Worm (Caenorhabditis elegans) whole organism, L4 larva: ENCODE data around the gene T06D8.10.

ENCODE experiments used
- ceh-28 ChIP-seq: fragments of 150-350 bp; optimal IDR thresholded peaks from 2 replicates; lab custom pipeline; 2014; ENCODE audit warnings: missing biosample characterization, missing genetic modification reagents, missing genetic modification characterization
- fkh-10 ChIP-seq: fragments of 150-350 bp; optimal IDR thresholded peaks from 2 replicates; lab custom pipeline; 2014; ENCODE audit warnings: missing biosample characterization, missing genetic modification reagents, missing genetic modification characterization
- fos-1 ChIP-seq: fragments of 150-350 bp; optimal IDR thresholded peaks from 2 replicates; lab custom pipeline; 2014; ENCODE audit warnings: missing biosample characterization, missing genetic modification characterization
- gei-8 ChIP-seq: fragments of 200-800 bp; sonication (Bioruptor generic); optimal IDR thresholded peaks from 2 replicates; lab custom pipeline; 2018; ENCODE audit warnings: mild to moderate bottlenecking, missing genetic modification characterization, missing compliant biosample characterization
- lin-13 ChIP-seq: fragments of 150-350 bp; optimal IDR thresholded peaks from 2 replicates; lab custom pipeline; 2014; ENCODE audit warnings: missing biosample characterization, missing genetic modification reagents, missing genetic modification characterization
- lin-15B ChIP-seq: fragments of 150-350 bp; sonication (generic microtip); optimal IDR thresholded peaks from 3 replicates; lab custom pipeline; 2014; ENCODE audit warnings: missing biosample characterization, missing genetic modification characterization
- lir-3 ChIP-seq: sonication (generic microtip); optimal IDR thresholded peaks from 2 replicates; lab custom pipeline; 2016; ENCODE audit warnings: mild to moderate bottlenecking, missing genetic modification characterization, missing compliant biosample characterization
- mdl-1 ChIP-seq, 2 experiments: fragments of 150-350 bp in 1 of 2; sonication (generic microtip) in 1 of 2; optimal IDR thresholded peaks; 2 replicates each; lab custom pipeline; 2014 to 2017; ENCODE audit warnings: missing biosample characterization in 2 of 2, missing genetic modification characterization in 2 of 2
- nhr-11 ChIP-seq: fragments of 150-350 bp; optimal IDR thresholded peaks from 2 replicates; lab custom pipeline; 2014; ENCODE audit warnings: missing biosample characterization, missing genetic modification characterization
- nhr-237 ChIP-seq: sonication (generic microtip); optimal IDR thresholded peaks from 2 replicates; lab custom pipeline; 2017; ENCODE audit warnings: missing biosample characterization, missing genetic modification characterization
- nhr-48 ChIP-seq: sonication (generic microtip); optimal IDR thresholded peaks from 2 replicates; lab custom pipeline; 2016; ENCODE audit warnings: mild to moderate bottlenecking, missing genetic modification characterization, missing compliant biosample characterization
- nhr-6 ChIP-seq: fragments of 150-350 bp; optimal IDR thresholded peaks from 2 replicates; lab custom pipeline; 2014; ENCODE audit warnings: missing biosample characterization, missing genetic modification characterization
- zip-2 ChIP-seq: fragments of 150-350 bp; optimal IDR thresholded peaks from 2 replicates; lab custom pipeline; 2014; ENCODE audit warnings: missing biosample characterization, missing genetic modification characterization
- ztf-11 ChIP-seq: fragments of 150-350 bp; optimal IDR thresholded peaks from 2 replicates; lab custom pipeline; 2014; ENCODE audit warnings: missing biosample characterization, missing genetic modification characterization

DNA sequence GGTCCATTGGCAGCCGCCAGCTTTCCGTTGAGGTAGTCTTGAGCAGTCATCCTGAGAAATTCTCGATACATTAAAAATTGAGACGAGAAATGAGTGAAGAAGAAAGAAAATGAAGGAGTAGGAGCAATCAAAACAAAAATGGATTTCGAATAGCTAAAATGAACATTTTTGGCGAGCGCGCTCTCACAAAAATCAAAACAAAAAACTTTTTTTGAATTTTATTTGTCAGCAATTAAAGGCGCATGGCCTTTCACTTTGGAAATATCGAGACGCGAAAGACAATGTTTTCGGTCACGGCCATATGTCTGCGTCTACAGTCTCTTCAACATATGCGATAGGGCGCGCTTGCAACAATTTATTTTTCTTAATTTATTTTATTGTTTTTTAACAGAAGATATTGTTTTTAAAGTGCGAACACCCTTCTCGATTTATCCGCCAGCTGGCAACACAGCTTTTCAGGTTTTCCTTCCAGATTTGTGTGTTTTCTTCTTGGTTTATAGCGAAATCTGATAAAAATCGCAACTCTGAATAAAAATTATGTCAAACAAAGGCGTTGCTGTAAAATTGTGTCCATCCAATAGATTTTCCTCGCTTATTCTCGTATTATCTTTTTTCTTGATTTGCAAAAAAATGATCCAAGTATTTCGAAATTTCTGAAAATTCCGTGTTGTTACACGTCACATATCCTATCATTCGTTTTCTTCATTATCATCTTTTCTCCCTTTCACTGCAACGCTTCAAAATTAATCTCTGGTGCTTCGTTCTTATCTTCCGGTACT, 8.3 kb downstream of the T06D8.10 start, which contains the start of the genes rpn-9 and T06D8.9:
- TF ChIP-seq nhr-48 (tag; lab: Kevin White, UChicago) (no peak), gei-8 (GFP tag; lab: Kevin White, UChicago) (no peak), fos-1 (tag; lab: Kevin White, UChicago) (no peak), ztf-11 (no peak), nhr-237 (no peak), lin-15B (no peak), mdl-1 (tag; optimal IDR thresholded peaks at IDR 0.05; lab: Kevin White, UChicago) (peak in 1 of 2 experiments; percentile 61), nhr-6 (peak; percentile 36), lir-3 (tag; lab: Kevin White, UChicago) (no peak), ceh-28 (tag; lab: Kevin White, UChicago) (no peak), zip-2 (tag; lab: Kevin White, UChicago) (no peak), nhr-11 (tag; lab: Kevin White, UChicago) (peak; percentile 40), lin-13 (GFP tag; lab: Kevin White, UChicago) (peak; percentile 87), fkh-10 (GFP tag; lab: Kevin White, UChicago) (peak; percentile 19)
